Worm (Caenorhabditis elegans): ENCODE results near the gene mrps-24.

DNA sequence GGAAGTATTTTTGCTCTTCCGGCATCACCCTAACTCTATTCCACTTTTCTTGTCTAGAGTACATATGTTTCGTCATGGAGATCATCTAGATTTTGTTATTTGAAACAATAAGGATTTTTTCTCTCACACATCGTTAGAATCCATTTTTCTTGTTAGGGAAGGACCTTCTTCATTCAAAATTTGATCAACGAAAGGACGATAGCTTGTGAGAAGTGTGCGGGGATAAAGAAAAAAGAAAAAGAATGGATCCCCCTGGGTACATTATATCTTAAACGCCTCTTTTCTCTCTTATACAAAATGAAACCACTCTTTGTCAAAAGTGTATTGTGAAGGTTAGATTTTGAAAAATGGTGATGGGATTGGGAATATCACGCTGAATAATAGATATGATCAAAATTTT lies 48.3 kb upstream of the mrps-24 start:
- TF ChIP-seq pha-4 (GFP tag; IDR thresholded peaks at IDR 0.05): no peak
- TF ChIP-seq pha-4 (tag; optimal IDR thresholded peaks at IDR 0.05): no peak
- no peak for TF ChIP-seq aly-2 (tag; optimal IDR thresholded peaks at IDR 0.05)
- no peak for TF ChIP-seq nhr-11 (tag; optimal IDR thresholded peaks at IDR 0.05)
- no peak for TF ChIP-seq fkh-10 (GFP tag; optimal IDR thresholded peaks at IDR 0.05)

All from whole organism, L4 larva.